Worm (Caenorhabditis elegans) whole organism, L1 larva: Measurements from ENCODE around the gene eftu-2.

Source experiments
- blmp-1 ChIP-seq: fragments of 150-350 bp; optimal IDR thresholded peaks from 2 replicates; lab custom pipeline; 2014; ENCODE audit warnings: missing biosample characterization, missing genetic modification characterization
- ceh-8 ChIP-seq: fragments of 200-800 bp; sonication (Bioruptor generic); optimal IDR thresholded peaks from 2 replicates; lab custom pipeline; 2018; ENCODE audit warnings: mild to moderate bottlenecking, missing genetic modification characterization, moderate library complexity, missing compliant biosample characterization
- ceh-82 ChIP-seq, 3 experiments: fragments of 150-350 bp in 1 of 3; sonication (generic microtip) in 2 of 3; optimal IDR thresholded peaks; 2 replicates each; lab custom pipeline; 2014 to 2017; ENCODE audit warnings: missing biosample characterization in 3 of 3, missing genetic modification characterization in 3 of 3
- ceh-88 ChIP-seq: fragments of 200-800 bp; sonication (Bioruptor generic); IDR thresholded peaks from 2 replicates; pipeline ENCODE4 v1.3.6; 2022; ENCODE audit warnings: missing genetic modification characterization, missing compliant biosample characterization
- ceh-90 ChIP-seq: sonication (generic microtip); optimal IDR thresholded peaks from 2 replicates; lab custom pipeline; 2016; ENCODE audit warnings: missing genetic modification characterization, missing compliant biosample characterization
- dsc-1 ChIP-seq: sonication (generic microtip); optimal IDR thresholded peaks from 2 replicates; lab custom pipeline; 2016; ENCODE audit warnings: mild to moderate bottlenecking, missing genetic modification characterization, missing compliant biosample characterization
- efl-1 ChIP-seq, 4 experiments: fragments of 150-350 bp; optimal IDR thresholded peaks in 3 of 4; peaks in 1 of 4; 1 replicate in 1 of 4; 2 replicates in 3 of 4; lab custom pipeline; 2014; ENCODE audit warnings: missing biosample characterization in 2 of 4, missing genetic modification characterization in 2 of 4, missing genetic modification reagents in 2 of 4
- efl-3 ChIP-seq: fragments of 200-800 bp; sonication (Bioruptor generic); optimal IDR thresholded peaks from 2 replicates; lab custom pipeline; 2018; ENCODE audit warnings: mild to moderate bottlenecking, missing genetic modification characterization, missing compliant biosample characterization
- elt-2 ChIP-seq: sonication (generic microtip); optimal IDR thresholded peaks from 2 replicates; lab custom pipeline; 2016; ENCODE audit warnings: missing genetic modification characterization, mild to moderate bottlenecking, inconsistent platforms, missing compliant biosample characterization, missing genetic modification reagents
- elt-3 ChIP-seq, 6 experiments: fragments of 150-350 bp in 1 of 6; sonication (generic microtip); optimal IDR thresholded peaks; 2 replicates each; lab custom pipeline; 2017 to 2018; ENCODE audit warnings: missing biosample characterization in 6 of 6, missing genetic modification characterization in 6 of 6, inconsistent platforms in 1 of 6
- fkh-4 ChIP-seq: sonication (generic microtip); optimal IDR thresholded peaks from 2 replicates; lab custom pipeline; 2016; ENCODE audit warnings: missing compliant biosample characterization, missing genetic modification characterization, borderline replicate concordance
- hpl-2 ChIP-seq: fragments of 150-350 bp; optimal IDR thresholded peaks from 2 replicates; lab custom pipeline; 2014; ENCODE audit warnings: missing biosample characterization, missing genetic modification reagents, missing genetic modification characterization
- lin-14 ChIP-seq: fragments of 200-800 bp; sonication (Bioruptor generic); optimal IDR thresholded peaks from 2 replicates; lab custom pipeline; 2018; ENCODE audit warnings: mild to moderate bottlenecking, missing genetic modification characterization, moderate library complexity, missing compliant biosample characterization
- lin-15B ChIP-seq: fragments of 150-350 bp; sonication (generic microtip); optimal IDR thresholded peaks from 3 replicates; lab custom pipeline; 2014; ENCODE audit warnings: missing biosample characterization, missing genetic modification characterization
- lsy-2 ChIP-seq, 2 experiments: fragments of 150-350 bp; optimal IDR thresholded peaks; 2 replicates each; lab custom pipeline; 2014; ENCODE audit warnings: missing biosample characterization in 2 of 2, missing genetic modification characterization in 2 of 2
- mab-9 ChIP-seq: fragments of 200-800 bp; sonication (Bioruptor generic); IDR thresholded peaks from 2 replicates; pipeline ENCODE4 v1.3.6; 2022; ENCODE audit warnings: missing genetic modification reagents, missing genetic modification characterization, missing compliant biosample characterization
- mep-1 ChIP-seq: fragments of 150-350 bp; optimal IDR thresholded peaks from 2 replicates; lab custom pipeline; 2014; ENCODE audit warnings: missing biosample characterization, missing genetic modification characterization
- nhr-12 ChIP-seq: sonication (generic microtip); optimal IDR thresholded peaks from 2 replicates; lab custom pipeline; 2017; ENCODE audit warnings: missing biosample characterization, missing genetic modification characterization
- nhr-20 ChIP-seq: sonication (generic microtip); optimal IDR thresholded peaks from 2 replicates; lab custom pipeline; 2016; ENCODE audit warnings: mild to moderate bottlenecking, missing genetic modification characterization, missing compliant biosample characterization
- nhr-28 ChIP-seq: fragments of 150-350 bp; optimal IDR thresholded peaks from 2 replicates; lab custom pipeline; 2014; ENCODE audit warnings: missing biosample characterization, missing genetic modification characterization
- nhr-71 ChIP-seq: sonication (generic microtip); optimal IDR thresholded peaks from 2 replicates; lab custom pipeline; 2016; ENCODE audit warnings: mild to moderate bottlenecking, missing genetic modification characterization, moderate library complexity, missing compliant biosample characterization
- nhr-77 ChIP-seq: fragments of 150-350 bp; optimal IDR thresholded peaks from 2 replicates; lab custom pipeline; 2014; ENCODE audit warnings: missing biosample characterization, missing genetic modification characterization
- nhr-84 ChIP-seq: sonication (generic microtip); optimal IDR thresholded peaks from 2 replicates; lab custom pipeline; 2017; ENCODE audit warnings: missing biosample characterization, missing genetic modification characterization
- nhr-85 ChIP-seq: sonication (generic microtip); peaks from one replicate; lab custom pipeline; 2016; ENCODE audit warnings: missing genetic modification characterization, inconsistent platforms, missing compliant biosample characterization
- snpc-4 ChIP-seq: fragments of 150-350 bp; optimal IDR thresholded peaks from 2 replicates; lab custom pipeline; 2014; ENCODE audit warnings: missing biosample characterization, missing genetic modification characterization
- snu-23 ChIP-seq: sonication (generic microtip); optimal IDR thresholded peaks from 2 replicates; lab custom pipeline; 2016; ENCODE audit warnings: missing genetic modification characterization, missing compliant biosample characterization
- sox-4 ChIP-seq: sonication (generic microtip); optimal IDR thresholded peaks from 2 replicates; lab custom pipeline; 2016; ENCODE audit warnings: missing genetic modification characterization, missing compliant biosample characterization
- sptf-1 ChIP-seq: fragments of 150-350 bp; optimal IDR thresholded peaks from 2 replicates; lab custom pipeline; 2014; ENCODE audit warnings: missing biosample characterization, missing genetic modification characterization
- sup-37 ChIP-seq: fragments of 200-800 bp; sonication (Bioruptor generic); optimal IDR thresholded peaks from 2 replicates; lab custom pipeline; 2018; ENCODE audit warnings: mild to moderate bottlenecking, missing genetic modification characterization, missing compliant biosample characterization
- vab-15 ChIP-seq: sonication (generic microtip); optimal IDR thresholded peaks from 2 replicates; lab custom pipeline; 2017; ENCODE audit warnings: missing genotype, mild to moderate bottlenecking, missing genetic modification characterization, missing compliant biosample characterization
- xbp-1 ChIP-seq: sonication (generic microtip); optimal IDR thresholded peaks from 2 replicates; lab custom pipeline; 2016; ENCODE audit warnings: missing genetic modification characterization, missing compliant biosample characterization
- ztf-4 ChIP-seq: fragments of 150-350 bp; optimal IDR thresholded peaks from 2 replicates; lab custom pipeline; 2014; ENCODE audit warnings: missing biosample characterization, missing genetic modification characterization

Gene eftu-2

ce11 chrIII:5964058-5964632 is 45.2 kb upstream of the eftu-2 start:
- no peak for TF ChIP-seq ztf-4 (tag; lab: Kevin White, UChicago)
- TF ChIP-seq dsc-1 (tag; lab: Kevin White, UChicago): no peak
- TF ChIP-seq elt-2: no peak
- TF ChIP-seq lsy-2 (tag; optimal IDR thresholded peaks at IDR 0.05; lab: Kevin White, UChicago): peak in 1 of 2 experiments; percentile 24
- peak; percentile 9 for TF ChIP-seq nhr-20 (tag; lab: Kevin White, UChicago)
- TF ChIP-seq ceh-90 (tag; lab: Kevin White, UChicago): no peak
- peak; percentile 72 for TF ChIP-seq nhr-85 (tag; lab: Kevin White, UChicago)
- TF ChIP-seq lin-14 (GFP tag; lab: Kevin White, UChicago): peak; percentile 40
- peak; percentile 91 for TF ChIP-seq blmp-1 (tag; lab: Kevin White, UChicago)
- peak; percentile 20 for TF ChIP-seq nhr-71 (tag; lab: Kevin White, UChicago)
- TF ChIP-seq elt-3 (tag; optimal IDR thresholded peaks at IDR 0.05; lab: Kevin White, UChicago): peak in 3 of 6 experiments; percentile 10 to 53 (median 11)
- TF ChIP-seq snu-23 (GFP tag; lab: Kevin White, UChicago): peak; percentile 6
- TF ChIP-seq ceh-88 (GFP tag; lab: Robert Waterston, UW): no peak
- TF ChIP-seq, all 84 proteins: peak for 8

DNA sequence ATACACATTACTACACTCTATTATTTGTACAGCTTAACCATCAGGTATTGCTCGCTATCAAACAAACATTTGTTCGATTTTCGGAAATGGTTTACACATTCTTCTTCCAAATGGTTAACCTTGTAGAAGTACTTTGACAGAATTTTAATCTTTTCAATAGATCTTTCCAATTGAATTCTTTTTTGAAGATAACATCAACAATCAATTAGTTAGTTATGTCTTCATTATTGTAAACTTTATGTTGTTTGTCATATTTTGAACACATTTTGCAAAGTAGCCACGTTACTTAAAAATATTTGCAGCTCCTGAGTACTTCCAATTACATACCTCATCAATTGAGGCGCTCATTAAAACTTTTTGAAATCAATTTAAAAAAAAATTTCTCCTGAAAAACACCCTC is 44.0 kb upstream of the eftu-2 start:
- TF ChIP-seq snpc-4 (tag; lab: Kevin White, UChicago) (no peak), nhr-85 (tag; lab: Kevin White, UChicago) (peak; percentile 64), ceh-82 (tag; optimal IDR thresholded peaks at IDR 0.05; lab: Kevin White, UChicago) (no peak), sup-37 (GFP tag; lab: Kevin White, UChicago) (no peak), ceh-8 (GFP tag; lab: Kevin White, UChicago) (no peak), elt-3 (tag; optimal IDR thresholded peaks at IDR 0.05; lab: Kevin White, UChicago) (no peak), lin-14 (GFP tag; lab: Kevin White, UChicago) (peak; percentile 3)

- no peak for TF ChIP-seq nhr-84 (tag; lab: Kevin White, UChicago)
- TF ChIP-seq snpc-4 (tag; lab: Kevin White, UChicago): no peak
- TF ChIP-seq nhr-12: no peak
- no peak for TF ChIP-seq lsy-2 (tag; optimal IDR thresholded peaks at IDR 0.05; lab: Kevin White, UChicago)
- TF ChIP-seq lin-15B: no peak
- TF ChIP-seq efl-1 (optimal IDR thresholded peaks at IDR 0.05; lab: Kevin White, UChicago): no peak
- TF ChIP-seq efl-1 (GFP tag; optimal IDR thresholded peaks at IDR 0.05 in 1 of 2; lab: Kevin White, UChicago): no peak
- no peak for TF ChIP-seq dsc-1 (tag; lab: Kevin White, UChicago)
- no peak for TF ChIP-seq xbp-1 (tag; lab: Kevin White, UChicago)
- no peak for TF ChIP-seq ceh-90 (tag; lab: Kevin White, UChicago)
- TF ChIP-seq mep-1 (tag; lab: Kevin White, UChicago): no peak
- no peak for TF ChIP-seq nhr-77
These were observed 43.4 kb upstream of the eftu-2 start, which contains the start of gene dct-6 for ce11 chrIII:5965839-5966463. TSS of gene dct-6 (plus strand) at chrIII:5966413.

ce11 chrIII:5967640-5968039 is 41.7 kb upstream of the eftu-2 start:
- TF ChIP-seq ztf-4 (tag; lab: Kevin White, UChicago): no peak
- TF ChIP-seq elt-2: no peak
- no peak for TF ChIP-seq sptf-1 (tag; lab: Kevin White, UChicago)
- no peak for TF ChIP-seq dsc-1 (tag; lab: Kevin White, UChicago)
- TF ChIP-seq nhr-28 (tag; lab: Kevin White, UChicago): no peak
- TF ChIP-seq, all 84 proteins: peak for 0

- TF ChIP-seq efl-3 (GFP tag; lab: Kevin White, UChicago) (no peak), nhr-71 (tag; lab: Kevin White, UChicago) (no peak), nhr-77 (no peak), vab-15 (tag; lab: Kevin White, UChicago) (no peak), ceh-8 (GFP tag; lab: Kevin White, UChicago) (no peak), mab-9 (GFP tag; lab: Robert Waterston, UW) (no peak), sox-4 (tag; lab: Kevin White, UChicago) (no peak), hpl-2 (no peak), fkh-4 (tag; lab: Kevin White, UChicago) (no peak)
These were observed 34.2 kb upstream of the eftu-2 start, which contains the start of gene mlp-1 for ce11 chrIII:5975005-5975730. TSS of gene mlp-1 (minus strand) at chrIII:5975055.
